Worm (Caenorhabditis elegans) whole organism, L2 larva: ENCODE results near the gene hpo-8.

Source experiments
- fos-1 ChIP-seq: fragments of 150-350 bp; optimal IDR thresholded peaks from 2 replicates; lab custom pipeline; 2014; ENCODE audit warnings: missing biosample characterization, missing genetic modification characterization

The hpo-8 gene

ce11 chrV:6888828-6889227 is 49.7 kb downstream of the hpo-8 start (continued):
- TF ChIP-seq fos-1 (tag; lab: Kevin White, UChicago), result peak; percentile 75
